Fruit fly (Drosophila melanogaster): ENCODE measurements around the gene CG4942.

- TF ChIP-seq vri (GFP tag; optimal IDR thresholded peaks at IDR 0.05), result no peak
- TF ChIP-seq eg (GFP tag; IDR thresholded peaks at IDR 0.05), result peak; percentile 89
- TF ChIP-seq CG34406 (GFP tag; optimal IDR thresholded peaks at IDR 0.05), result peak; percentile 1
- TF ChIP-seq CG6808 (GFP tag; optimal IDR thresholded peaks at IDR 0.05), result no peak
- peak; percentile 44; the same call in 1 of the 2 replicates for TF ChIP-seq Gug (GFP tag; IDR thresholded peaks at IDR 0.05)
- no peak for TF ChIP-seq Sox102F (GFP tag; optimal IDR thresholded peaks at IDR 0.05)
- TF ChIP-seq CG6276 (GFP tag; optimal IDR thresholded peaks at IDR 0.05), result peak; percentile 5
- TF ChIP-seq topi (GFP tag; optimal IDR thresholded peaks at IDR 0.05), result no peak
- peak; percentile 85 for TF ChIP-seq CG15336 (GFP tag; IDR thresholded peaks at IDR 0.05)
- TF ChIP-seq CG11902 (GFP tag; optimal IDR thresholded peaks at IDR 0.05), result no peak
- no peak for TF ChIP-seq CG16779 (tag; optimal IDR thresholded peaks at IDR 0.05)
- TF ChIP-seq Smox (GFP tag; optimal IDR thresholded peaks at IDR 0.05), result no peak
- TF ChIP-seq CG31627 (GFP tag; optimal IDR thresholded peaks at IDR 0.05), result peak; percentile 10
Measured at dm6 chr3L:9065997-9066441, 6.9 kb upstream of the CG4942 start, which contains the start of gene Argk1.
